Fruit fly (Drosophila melanogaster): ENCODE results near the gene CG11248.

CG11248 gene

dm6 chr3L:21727013-21727727 lies 47.3 kb downstream of the CG11248 start (continued):
- TF ChIP-seq CG8359 (GFP tag; optimal IDR thresholded peaks at IDR 0.05; ENCODE audit: borderline replicate concordance) = peak; percentile 1
- TF ChIP-seq CG11247 (GFP tag; IDR thresholded peaks at IDR 0.05) = peak; percentile 54; the same call in 1 of the 2 replicates
- TF ChIP-seq CG9437 (GFP tag; optimal IDR thresholded peaks at IDR 0.05) = no peak
- TF ChIP-seq prd (optimal IDR thresholded peaks at IDR 0.05) = no peak
- TF ChIP-seq prd (GFP tag; IDR thresholded peaks at IDR 0.05) = peak; percentile 35; the same call in 1 of the 3 replicates
- TF ChIP-seq Dp (GFP tag; optimal IDR thresholded peaks at IDR 0.05) = no peak
- no peak for TF ChIP-seq NC2β (GFP tag; optimal IDR thresholded peaks at IDR 0.05)
- TF ChIP-seq CG10979 (tag; optimal IDR thresholded peaks at IDR 0.05) = peak; percentile 65
- no peak for TF ChIP-seq CG10654 (GFP tag; optimal IDR thresholded peaks at IDR 0.05)
- no peak for TF ChIP-seq CG16779 (GFP tag; IDR thresholded peaks at IDR 0.05)
- peak; percentile 35 for TF ChIP-seq CG13424 (tag; optimal IDR thresholded peaks at IDR 0.05)
- TF ChIP-seq CG13624 (GFP tag; optimal IDR thresholded peaks at IDR 0.05) = no peak
- peak; percentile 73 for TF ChIP-seq zf30C (GFP tag; optimal IDR thresholded peaks at IDR 0.05)
- no peak for TF ChIP-seq CG15514 (GFP tag; optimal IDR thresholded peaks at IDR 0.05)
- TF ChIP-seq CoRest (tag; optimal IDR thresholded peaks at IDR 0.05) = peak; percentile 25
- peak; percentile 60 for TF ChIP-seq phol (tag; optimal IDR thresholded peaks at IDR 0.05)
- TF ChIP-seq CG33557 (GFP tag; optimal IDR thresholded peaks at IDR 0.05) = peak; percentile 31
- TF ChIP-seq bsh (GFP tag; optimal IDR thresholded peaks at IDR 0.05) = peak in 1 of 2 experiments; percentile 58
- TF ChIP-seq CG4424 (GFP tag; optimal IDR thresholded peaks at IDR 0.05) = peak; percentile 23
- peak in 1 of 3 experiments; percentile 70 for TF ChIP-seq lola (GFP tag; optimal IDR thresholded peaks at IDR 0.05)
- peak; percentile 38 for TF ChIP-seq fd96Cb (tag; optimal IDR thresholded peaks at IDR 0.05)
- no peak for TF ChIP-seq CG6272 (GFP tag; IDR thresholded peaks at IDR 0.05)
- no peak for TF ChIP-seq CG4360 (GFP tag; IDR thresholded peaks at IDR 0.05)
- TF ChIP-seq oc (tag; optimal IDR thresholded peaks at IDR 0.05) = no peak
- no peak for TF ChIP-seq CG30020 (tag; optimal IDR thresholded peaks at IDR 0.05)
- TF ChIP-seq CG2202 (tag; optimal IDR thresholded peaks at IDR 0.05) = peak; percentile 2
- no peak for TF ChIP-seq Mad (GFP tag; optimal IDR thresholded peaks at IDR 0.05)
- peak; percentile 12 for TF ChIP-seq ATbp (GFP tag; optimal IDR thresholded peaks at IDR 0.05)
- peak; percentile 58 for TF ChIP-seq Ets65A (GFP tag)
- peak; percentile 1 for TF ChIP-seq CG1603 (tag; optimal IDR thresholded peaks at IDR 0.05)
- no peak for TF ChIP-seq Ptx1 (GFP tag; IDR thresholded peaks at IDR 0.05)
- TF ChIP-seq nerfin-1 (tag; optimal IDR thresholded peaks at IDR 0.05) = no peak
- no peak for TF ChIP-seq CG17385 (GFP tag; optimal IDR thresholded peaks at IDR 0.05)
- TF ChIP-seq Dip3 (GFP tag; optimal IDR thresholded peaks at IDR 0.05) = no peak
- no peak for TF ChIP-seq aop (GFP tag; IDR thresholded peaks at IDR 0.05)
- peak; percentile 44; the same call in 1 of the 2 replicates for TF ChIP-seq CG31441 (GFP tag; IDR thresholded peaks at IDR 0.05)
- TF ChIP-seq Oli (tag; optimal IDR thresholded peaks at IDR 0.05) = peak; percentile 11
- peak; percentile 15 for TF ChIP-seq Chrac-16 (GFP tag; optimal IDR thresholded peaks at IDR 0.05)
- TF ChIP-seq CG15696 (tag; optimal IDR thresholded peaks at IDR 0.05) = peak; percentile 65
- no peak for TF ChIP-seq CG8944 (GFP tag; optimal IDR thresholded peaks at IDR 0.05)
- TF ChIP-seq CG11504 (tag; optimal IDR thresholded peaks at IDR 0.05) = no peak
- no peak for TF ChIP-seq Camta (GFP tag; optimal IDR thresholded peaks at IDR 0.05)
- TF ChIP-seq tio (GFP tag; optimal IDR thresholded peaks at IDR 0.05) = peak; percentile 18
- TF ChIP-seq Fer1 (GFP tag; optimal IDR thresholded peaks at IDR 0.05) = no peak
- TF ChIP-seq ci (GFP tag; IDR thresholded peaks at IDR 0.05) = 0 out of 3 replicates have a peak, but pooled peaks have one; percentile 29
- TF ChIP-seq ranshi (GFP tag; IDR thresholded peaks at IDR 0.05) = no peak
- no peak for TF ChIP-seq CG1832 (GFP tag; optimal IDR thresholded peaks at IDR 0.05)
- peak; percentile 63 for TF ChIP-seq CG2712 (tag; optimal IDR thresholded peaks at IDR 0.05)
- TF ChIP-seq GATAe (GFP tag; conservative IDR thresholded peaks at IDR 0.05) = no peak
